Worm (Caenorhabditis elegans): ENCODE measurements around the gene Y38H6C.13.
A peak's percentile ranks its signal among the peaks of the same experiment; 100 is the strongest.

ce11 chrV:20574314-20574713 lies 46.7 kb downstream of the Y38H6C.13 start, which contains the start of gene clec-263:
- TF ChIP-seq lsy-2 (tag; optimal IDR thresholded peaks at IDR 0.05), result no peak
- no peak for TF ChIP-seq lin-39 (tag; optimal IDR thresholded peaks at IDR 0.05)
- TF ChIP-seq unc-62 (GFP tag; optimal IDR thresholded peaks at IDR 0.05 in 1 of 2), result peak in 1 of 2 experiments; percentile 11
- no peak for TF ChIP-seq unc-62 (tag; optimal IDR thresholded peaks at IDR 0.05)
- TF ChIP-seq rbr-2 (tag; optimal IDR thresholded peaks at IDR 0.05), result no peak
- TF ChIP-seq daf-12 (tag; optimal IDR thresholded peaks at IDR 0.05), result no peak
- no peak for TF ChIP-seq unc-39 (tag; optimal IDR thresholded peaks at IDR 0.05)
- no peak for TF ChIP-seq hlh-30 (tag; optimal IDR thresholded peaks at IDR 0.05; ENCODE audit: insufficient read depth)
- no peak for TF ChIP-seq vab-7 (GFP tag; IDR thresholded peaks at IDR 0.05)
- TF ChIP-seq duxl-1 (tag; optimal IDR thresholded peaks at IDR 0.05; ENCODE audit: poor library complexity), result no peak
- TF ChIP-seq nhr-25 (tag; optimal IDR thresholded peaks at IDR 0.05; ENCODE audit: borderline replicate concordance, insufficient read depth), result no peak
- no peak for TF ChIP-seq fos-1 (tag; optimal IDR thresholded peaks at IDR 0.05)
- TF ChIP-seq dmd-6 (GFP tag; IDR thresholded peaks at IDR 0.05), result no peak
- TF ChIP-seq attf-4 (tag; optimal IDR thresholded peaks at IDR 0.05), result no peak

Data from whole organism, L4 larva.